Worm (Caenorhabditis elegans): ENCODE data around the gene sre-55.

The sre-55 gene

DNA sequence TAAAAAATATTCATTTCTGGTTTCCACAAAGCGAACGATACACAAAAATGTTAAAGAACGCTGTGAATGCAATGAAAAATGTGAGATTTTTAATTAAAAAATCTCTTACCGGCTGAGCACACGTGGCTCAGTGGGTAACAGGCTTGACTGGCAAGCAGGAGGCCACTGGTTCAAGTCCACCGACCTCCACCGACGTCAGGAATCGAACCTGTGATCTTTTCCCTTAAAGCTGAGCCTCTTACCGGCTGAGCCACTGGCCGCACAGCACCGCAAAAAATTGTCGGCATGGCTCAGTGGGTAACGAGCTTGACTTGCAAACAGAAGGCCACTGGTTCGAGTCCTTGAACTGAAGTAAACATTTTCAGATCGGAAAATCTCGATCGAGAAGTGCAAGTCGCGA lies 15.7 kb downstream of the sre-55 start, which contains the start of gene C44C11.6:
C44C11.6 (plus strand) TSS at position 23 of the 400 bp plus-strand sequence.
- TF ChIP-seq elt-2 (tag; optimal IDR thresholded peaks at IDR 0.05): peak; percentile 30
- TF ChIP-seq zag-1 (tag; optimal IDR thresholded peaks at IDR 0.05): no peak

DNA sequence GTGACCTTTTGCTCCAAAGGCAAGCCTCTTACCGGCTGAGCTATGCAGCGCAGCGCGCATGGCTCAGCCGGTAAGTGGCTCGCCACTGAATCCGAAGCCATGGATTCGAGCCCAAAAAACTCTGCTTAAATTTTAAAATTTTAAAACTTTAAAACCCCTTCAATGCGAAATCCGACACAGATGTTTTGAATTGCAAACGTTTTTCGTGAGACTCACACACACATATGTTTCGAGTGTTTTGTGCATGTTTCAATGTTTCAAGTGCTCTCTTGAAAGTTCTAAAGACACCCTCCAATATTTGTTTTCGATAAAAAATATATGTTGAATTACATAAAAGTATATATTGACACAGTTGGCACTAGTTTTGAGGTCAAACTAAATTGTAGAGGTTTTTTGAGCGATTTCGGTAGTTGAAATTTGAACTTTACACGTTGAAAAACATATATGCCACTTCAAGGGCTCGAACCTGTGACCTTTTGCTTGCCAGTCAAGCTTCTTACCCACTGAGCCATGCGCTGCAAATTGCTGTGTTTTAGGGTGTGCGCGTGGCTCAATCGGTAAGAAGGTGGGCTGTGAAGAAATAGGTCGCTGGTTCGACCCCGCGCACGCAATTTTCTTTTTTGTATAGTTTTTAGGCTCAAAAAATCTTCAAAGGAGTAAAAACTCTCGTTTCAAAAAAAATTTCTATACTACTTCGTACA lies 17.3 kb downstream of the sre-55 start:
- no peak for TF ChIP-seq ceh-28 (tag; optimal IDR thresholded peaks at IDR 0.05)
- peak; percentile 45 for TF ChIP-seq pha-4 (tag; optimal IDR thresholded peaks at IDR 0.05)

DNA sequence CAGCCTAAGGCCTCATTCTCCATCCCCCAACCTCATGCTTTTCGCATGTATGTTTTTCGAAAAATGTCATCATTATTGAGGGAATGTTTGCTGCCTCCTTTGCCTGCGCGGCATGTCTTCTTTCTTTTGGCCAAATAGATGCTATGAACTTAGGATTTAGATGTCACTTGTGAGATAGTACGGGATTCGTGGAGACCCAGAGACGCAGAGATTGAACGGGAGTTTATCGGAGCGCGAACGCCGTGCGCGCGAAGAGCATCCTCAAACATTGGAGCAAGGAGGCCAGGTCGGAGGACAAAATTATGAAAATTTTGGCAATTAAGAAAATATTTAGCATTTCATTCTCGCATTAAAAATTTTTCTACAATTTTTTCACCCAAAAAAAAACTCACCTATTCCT lies 19.9 kb downstream of the sre-55 start:
- TF ChIP-seq skn-1 (tag; optimal IDR thresholded peaks at IDR 0.05) (no peak), ceh-9 (tag; optimal IDR thresholded peaks at IDR 0.05) (no peak), pha-4 (tag; optimal IDR thresholded peaks at IDR 0.05) (peak; percentile 66)

DNA sequence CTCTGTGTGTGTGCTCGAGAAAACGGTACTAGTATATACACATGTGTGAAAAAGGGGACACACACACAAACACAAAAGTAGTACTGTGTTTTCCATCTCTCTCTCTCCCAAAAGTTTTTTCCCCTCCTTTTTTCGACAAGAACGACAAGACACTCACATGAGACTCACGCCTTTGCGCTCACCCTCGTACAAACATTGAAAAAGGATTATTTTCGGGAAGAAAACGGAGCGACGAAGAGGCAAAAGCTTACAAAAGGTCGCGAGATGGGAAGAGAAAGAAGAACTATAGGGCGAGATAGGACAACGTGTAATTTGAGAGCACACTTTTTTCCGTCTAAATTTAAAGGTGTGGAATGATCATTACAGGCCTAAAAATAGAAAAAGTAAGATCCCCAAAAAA lies 20.8 kb downstream of the sre-55 start:
- no peak for TF ChIP-seq ceh-82 (tag; optimal IDR thresholded peaks at IDR 0.05)
- TF ChIP-seq pha-4 (tag; optimal IDR thresholded peaks at IDR 0.05): peak; percentile 81
- peak; percentile 26 for TF ChIP-seq elt-2 (tag; optimal IDR thresholded peaks at IDR 0.05)
- no peak for TF ChIP-seq nhr-43 (tag; optimal IDR thresholded peaks at IDR 0.05; ENCODE audit: poor library complexity, severe bottlenecking)

DNA sequence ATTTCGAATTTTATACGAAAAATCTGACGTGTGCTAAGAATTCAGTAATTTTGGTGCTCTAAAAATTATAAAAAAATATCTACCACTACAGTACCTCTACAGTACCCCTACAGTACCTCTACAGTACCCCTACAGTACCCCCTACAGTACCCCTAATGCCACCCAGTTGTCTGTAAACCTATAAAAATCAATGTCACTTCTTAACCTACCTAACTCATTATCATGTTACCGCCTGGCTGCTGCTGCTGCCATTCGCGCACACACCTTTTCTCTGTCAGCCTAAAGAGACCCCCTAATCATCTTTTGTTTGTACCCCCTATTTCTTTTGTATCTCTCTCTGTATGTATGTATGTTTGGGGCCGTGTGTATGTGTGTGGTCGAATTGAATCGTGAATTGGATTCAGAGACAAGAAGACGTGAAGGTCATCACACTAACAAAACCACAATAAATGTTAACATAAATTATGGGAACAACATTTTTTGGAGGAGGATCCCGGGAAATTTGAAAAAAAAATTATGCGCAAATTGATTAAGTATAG lies 21.7 kb downstream of the sre-55 start:
- TF ChIP-seq nhr-237 (tag; optimal IDR thresholded peaks at IDR 0.05): no peak
- peak; percentile 2 for TF ChIP-seq pha-4 (tag; optimal IDR thresholded peaks at IDR 0.05)
- no peak for TF ChIP-seq nhr-11 (tag; optimal IDR thresholded peaks at IDR 0.05)
- TF ChIP-seq elt-3 (tag; optimal IDR thresholded peaks at IDR 0.05): no peak
- no peak for TF ChIP-seq ztf-4 (tag; optimal IDR thresholded peaks at IDR 0.05)
- TF ChIP-seq elt-2 (tag; optimal IDR thresholded peaks at IDR 0.05): no peak
- no peak for TF ChIP-seq skn-1 (tag; optimal IDR thresholded peaks at IDR 0.05)
- peak; percentile 20 for TF ChIP-seq nfya-1 (tag; optimal IDR thresholded peaks at IDR 0.05; ENCODE audit: insufficient read depth)
- no peak for TF ChIP-seq ceh-9 (tag; optimal IDR thresholded peaks at IDR 0.05)
- peak; percentile 23 for TF ChIP-seq nhr-25 (tag; optimal IDR thresholded peaks at IDR 0.05)
- no peak for TF ChIP-seq elt-1 (tag; optimal IDR thresholded peaks at IDR 0.05)
- TF ChIP-seq R02D3.7 (tag; optimal IDR thresholded peaks at IDR 0.05): no peak

DNA sequence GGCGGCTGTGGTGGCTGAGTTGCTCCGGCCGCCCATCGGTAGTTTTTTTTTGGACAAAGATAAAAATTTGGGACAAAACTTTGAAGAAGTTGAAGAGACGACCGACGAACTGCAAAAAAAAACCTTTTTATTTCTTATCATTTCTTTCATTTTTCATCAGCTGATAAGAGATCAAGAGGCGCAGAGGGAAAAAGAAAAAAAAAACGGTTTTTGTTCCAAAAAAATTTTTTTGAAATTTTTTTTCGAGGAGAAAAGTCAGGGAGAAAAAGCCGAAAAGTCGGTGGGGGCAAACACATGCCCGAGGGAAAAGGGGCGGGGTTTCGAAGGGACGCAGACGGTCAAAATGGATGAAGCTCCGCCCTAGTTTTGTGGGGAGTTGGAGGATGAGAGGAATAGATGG lies 23.0 kb downstream of the sre-55 start, which contains the start of gene ras-1:
ras-1 (minus strand) TSS at position 129 of the 400 bp plus-strand sequence.
- no peak for TF ChIP-seq pqm-1 (tag; optimal IDR thresholded peaks at IDR 0.05)
- TF ChIP-seq nhr-12 (tag; optimal IDR thresholded peaks at IDR 0.05): no peak
- peak; percentile 51 for TF ChIP-seq elt-2 (tag; optimal IDR thresholded peaks at IDR 0.05)
- TF ChIP-seq aly-2 (tag; optimal IDR thresholded peaks at IDR 0.05): no peak
- no peak for TF ChIP-seq ceh-16 (tag; optimal IDR thresholded peaks at IDR 0.05)
- no peak for TF ChIP-seq hmg-11 (tag; optimal IDR thresholded peaks at IDR 0.05)
- no peak for TF ChIP-seq eor-1 (tag; optimal IDR thresholded peaks at IDR 0.05)
- no peak for TF ChIP-seq fos-1 (tag; optimal IDR thresholded peaks at IDR 0.05)
- TF ChIP-seq zag-1 (tag; optimal IDR thresholded peaks at IDR 0.05): no peak
- TF ChIP-seq pha-4 (tag; optimal IDR thresholded peaks at IDR 0.05): peak; percentile 41
- TF ChIP-seq unc-39 (tag; optimal IDR thresholded peaks at IDR 0.05): no peak
- TF ChIP-seq R02D3.7 (tag; optimal IDR thresholded peaks at IDR 0.05): no peak
- TF ChIP-seq nfya-1 (tag; optimal IDR thresholded peaks at IDR 0.05; ENCODE audit: insufficient read depth): peak; percentile 26
- TF ChIP-seq sea-2 (GFP tag; optimal IDR thresholded peaks at IDR 0.05): no peak

DNA sequence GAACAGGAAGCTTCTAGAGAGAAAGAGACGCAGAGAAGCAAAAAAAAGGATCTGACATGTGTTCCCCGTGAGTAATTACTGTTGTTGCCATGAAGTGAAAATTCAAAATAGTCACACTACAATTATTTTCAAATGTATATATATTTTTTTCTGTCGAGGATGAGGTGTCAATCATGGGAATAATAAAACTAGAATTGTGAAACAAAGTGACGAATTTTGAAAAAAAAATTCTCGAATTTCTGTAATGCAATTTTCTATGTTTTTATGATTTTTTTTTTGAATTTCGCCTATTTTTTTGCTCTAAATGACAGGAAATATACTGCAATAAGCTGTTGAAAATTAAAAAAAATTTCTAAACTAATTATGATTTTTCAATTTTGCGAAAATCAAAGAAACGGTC lies 24.0 kb downstream of the sre-55 start:
- TF ChIP-seq ceh-82 (tag; optimal IDR thresholded peaks at IDR 0.05): no peak
- no peak for TF ChIP-seq unc-62 (GFP tag; optimal IDR thresholded peaks at IDR 0.05)
- TF ChIP-seq nhr-28 (tag; optimal IDR thresholded peaks at IDR 0.05): no peak
- TF ChIP-seq snpc-4 (tag; optimal IDR thresholded peaks at IDR 0.05): no peak
- TF ChIP-seq egl-5 (tag; optimal IDR thresholded peaks at IDR 0.05): no peak
- TF ChIP-seq tbx-2 (tag; optimal IDR thresholded peaks at IDR 0.05): no peak
